Worm (Caenorhabditis elegans) whole organism, L4/young adult: ENCODE data around the gene F13D11.3.

ENCODE experiments used
- W03F9.2 ChIP-seq: fragments of 150-350 bp; optimal IDR thresholded peaks from 2 replicates; lab custom pipeline; 2014; ENCODE audit warnings: missing biosample characterization, missing genetic modification characterization
- dao-5 ChIP-seq: sonication (generic microtip); optimal IDR thresholded peaks from 2 replicates; lab custom pipeline; 2016; ENCODE audit warnings: missing genotype, missing genetic modification characterization, moderate library complexity, missing compliant biosample characterization
- him-1 ChIP-seq: sonication (generic microtip); optimal IDR thresholded peaks from 2 replicates; lab custom pipeline; 2016; ENCODE audit warnings: missing genotype, missing genetic modification reagents, missing genetic modification characterization, missing compliant biosample characterization

The F13D11.3 gene

DNA sequence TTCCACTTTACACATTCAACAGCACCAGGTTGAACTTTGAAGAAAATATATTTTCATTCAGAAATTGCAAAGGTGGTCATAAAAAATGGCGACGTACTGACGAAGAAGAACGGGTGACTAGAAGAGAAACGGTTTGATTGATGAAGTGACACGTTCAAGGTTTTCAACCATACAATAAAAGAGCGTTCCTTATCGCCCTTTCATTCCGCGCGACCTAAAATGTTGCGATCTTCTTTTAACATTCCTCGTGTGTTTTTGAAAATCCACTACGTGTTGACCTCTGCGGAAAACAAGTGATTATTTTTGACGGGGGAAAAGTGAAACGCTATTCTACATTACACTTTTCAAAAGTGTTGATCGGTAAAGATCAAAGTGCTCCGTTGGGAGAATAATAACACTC lies 22.4 kb upstream of the F13D11.3 start:
- no peak for TF ChIP-seq dao-5 (tag; lab: Kevin White, UChicago)
- TF ChIP-seq W03F9.2, result no peak
- TF ChIP-seq him-1 (tag; lab: Kevin White, UChicago), result no peak

DNA sequence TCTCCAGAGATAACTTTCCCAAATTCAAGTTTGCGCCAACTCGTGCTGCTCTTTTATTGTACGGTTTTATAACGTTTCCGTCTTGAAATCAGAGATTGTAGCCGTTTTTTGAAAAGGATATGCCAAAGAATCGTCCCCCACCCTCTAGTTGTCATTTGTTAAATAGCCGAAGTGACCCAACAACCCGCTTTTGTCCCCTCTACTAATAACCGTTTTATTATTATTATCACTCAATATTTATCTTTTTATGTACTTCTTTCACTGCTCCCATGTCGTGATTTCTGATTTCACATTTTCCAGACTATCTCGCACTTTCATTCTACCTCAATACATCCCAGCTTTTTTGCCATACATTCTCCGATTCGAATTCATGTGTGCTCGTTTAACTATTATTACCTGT lies 21.3 kb upstream of the F13D11.3 start:
- TF ChIP-seq W03F9.2, result no peak
- TF ChIP-seq dao-5 (tag; lab: Kevin White, UChicago), result no peak
- no peak for TF ChIP-seq him-1 (tag; lab: Kevin White, UChicago)

DNA sequence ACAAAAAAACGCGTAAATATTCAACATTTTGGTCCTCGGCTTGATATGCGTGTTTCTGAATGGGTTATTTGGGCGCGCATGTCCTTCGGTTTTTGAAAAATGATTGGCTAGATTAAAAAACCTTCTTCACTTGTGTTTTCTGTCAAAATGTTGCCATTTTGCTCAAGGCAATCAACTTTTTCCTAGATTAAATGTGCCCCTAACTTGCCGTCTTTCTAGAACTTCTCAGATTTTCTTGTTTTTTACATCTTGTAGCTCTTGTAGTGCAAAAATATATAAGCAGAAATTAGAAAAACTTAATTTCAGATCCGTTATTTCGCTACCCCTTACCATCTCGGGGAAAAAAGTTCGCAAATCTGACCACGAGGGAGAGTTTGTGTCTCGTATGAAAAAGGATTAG lies 16.1 kb upstream of the F13D11.3 start, which contains the start of gene hbl-1:
hbl-1 (plus strand) TSS at position 301 of the 400 bp plus-strand sequence.
- TF ChIP-seq W03F9.2 (no peak), dao-5 (tag; lab: Kevin White, UChicago) (no peak), him-1 (tag; lab: Kevin White, UChicago) (no peak)

DNA sequence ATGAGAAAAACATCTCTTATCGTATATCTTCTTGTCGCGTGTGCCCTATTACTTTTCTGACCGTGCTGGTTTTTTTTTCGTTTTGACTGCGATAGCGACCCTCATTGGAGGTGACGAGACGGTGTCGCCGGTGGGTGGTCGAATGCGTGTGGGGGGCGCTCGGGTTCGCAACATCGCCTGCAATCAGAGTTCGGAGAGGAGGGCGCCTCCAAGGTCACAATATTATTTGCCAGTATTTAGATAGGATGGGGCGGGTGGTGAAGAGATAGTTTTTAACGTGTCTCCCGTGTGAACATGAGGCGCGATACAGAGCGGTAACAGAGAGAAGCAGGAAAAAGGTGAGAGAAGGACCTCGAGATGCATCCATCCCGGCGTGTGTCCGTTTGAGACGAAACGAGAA lies 15.2 kb upstream of the F13D11.3 start:
- TF ChIP-seq him-1 (tag; lab: Kevin White, UChicago) (no peak), dao-5 (tag; lab: Kevin White, UChicago) (no peak)

DNA sequence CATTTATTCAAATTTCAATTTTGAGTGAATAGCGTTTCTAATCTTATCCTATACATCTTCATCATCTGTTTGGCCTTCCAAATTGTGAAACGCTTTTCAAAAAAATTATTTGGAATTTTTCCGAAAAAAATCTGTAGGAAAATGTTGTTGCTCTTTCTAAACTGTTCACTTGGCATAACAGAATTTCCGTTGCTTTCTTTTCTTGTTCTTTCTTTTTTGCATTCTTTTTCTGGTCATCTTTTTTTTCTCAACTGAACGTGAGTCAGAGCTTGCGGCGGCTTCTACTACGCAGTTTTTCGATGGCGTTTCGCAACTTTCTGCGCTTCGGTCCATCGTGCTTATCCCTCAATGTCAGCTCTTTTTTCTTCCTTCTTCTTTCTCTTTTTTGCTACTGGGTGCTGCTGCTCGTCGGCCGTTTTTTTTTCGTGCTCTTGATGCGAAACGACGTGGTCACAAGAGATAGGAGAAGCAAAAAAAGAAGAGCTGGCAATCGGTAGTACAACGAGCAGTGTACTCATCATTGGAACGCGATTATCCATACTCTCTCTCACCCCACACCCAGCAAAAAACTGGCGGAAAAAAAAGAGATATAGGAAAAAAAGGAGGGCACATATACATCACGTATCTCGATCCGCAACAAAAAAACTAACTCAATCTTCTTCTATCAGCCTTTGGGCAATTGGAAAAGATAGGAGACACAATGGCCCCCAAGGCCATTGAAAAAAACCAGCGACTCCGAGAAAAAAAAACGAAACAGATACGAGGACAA lies 14.2 kb upstream of the F13D11.3 start:
- no peak for TF ChIP-seq W03F9.2
- peak; percentile 66 for TF ChIP-seq him-1 (tag; lab: Kevin White, UChicago)

DNA sequence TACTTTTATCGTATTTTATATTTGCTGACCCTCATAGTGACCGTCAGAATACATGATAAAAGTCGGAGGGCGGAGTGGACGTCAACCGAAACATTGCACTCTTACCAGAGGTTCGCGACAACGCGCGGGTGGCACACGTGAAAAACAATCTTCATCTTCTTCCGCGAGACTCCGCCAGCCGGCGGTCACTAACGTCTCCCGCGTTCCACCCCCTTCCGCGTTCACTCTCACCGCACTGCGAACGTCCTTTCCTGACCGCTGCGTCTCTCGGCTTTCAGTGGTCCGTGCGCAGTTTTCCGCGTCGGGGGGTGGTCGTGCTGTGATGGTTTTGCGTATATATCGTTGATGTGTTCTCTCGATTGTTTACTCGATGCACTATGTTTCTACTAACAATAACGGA lies 12.5 kb upstream of the F13D11.3 start:
- TF ChIP-seq dao-5 (tag; lab: Kevin White, UChicago) (no peak), W03F9.2 (no peak), him-1 (tag; lab: Kevin White, UChicago) (no peak)

DNA sequence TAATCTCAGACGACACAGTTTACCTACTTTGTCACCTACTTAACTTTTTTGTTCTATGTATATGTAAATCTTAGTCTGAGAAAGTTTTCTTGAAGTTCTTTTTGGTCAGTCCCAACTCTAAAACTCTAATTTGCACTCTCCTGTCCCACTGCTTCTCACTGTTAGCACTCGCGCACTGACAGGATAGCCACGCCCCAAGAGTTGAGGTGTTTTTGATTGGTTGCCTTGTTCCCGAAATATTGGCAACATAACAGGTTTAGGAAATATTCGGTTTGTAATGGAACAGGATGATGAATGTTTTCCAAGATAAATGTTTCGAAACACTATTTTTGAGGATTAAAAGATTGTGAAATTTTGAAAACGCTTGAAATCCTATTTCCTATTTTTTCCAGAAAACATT lies 11.4 kb upstream of the F13D11.3 start:
- TF ChIP-seq W03F9.2 (no peak), him-1 (tag; lab: Kevin White, UChicago) (no peak), dao-5 (tag; lab: Kevin White, UChicago) (no peak)

DNA sequence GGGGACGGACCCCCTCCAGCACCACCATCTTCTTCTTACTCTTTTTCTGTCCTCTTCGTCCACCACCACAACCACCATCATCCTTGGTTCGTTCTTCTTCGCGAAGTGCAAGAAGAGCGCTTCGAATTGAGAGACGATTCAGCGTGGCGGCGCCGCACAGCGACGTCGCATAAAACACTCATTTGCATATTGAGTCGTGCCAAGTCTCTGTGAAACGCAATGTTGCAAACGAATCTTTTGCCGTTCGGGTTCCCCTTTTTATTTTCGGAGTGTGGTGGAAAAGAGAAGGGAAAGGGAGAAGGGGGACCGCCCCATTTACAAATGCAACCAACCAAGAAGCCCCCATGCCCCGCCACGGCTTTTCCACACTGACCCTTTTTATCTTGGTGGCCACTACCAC lies 10.6 kb upstream of the F13D11.3 start:
- TF ChIP-seq him-1 (tag; lab: Kevin White, UChicago) (peak; percentile 27), dao-5 (tag; lab: Kevin White, UChicago) (no peak)

DNA sequence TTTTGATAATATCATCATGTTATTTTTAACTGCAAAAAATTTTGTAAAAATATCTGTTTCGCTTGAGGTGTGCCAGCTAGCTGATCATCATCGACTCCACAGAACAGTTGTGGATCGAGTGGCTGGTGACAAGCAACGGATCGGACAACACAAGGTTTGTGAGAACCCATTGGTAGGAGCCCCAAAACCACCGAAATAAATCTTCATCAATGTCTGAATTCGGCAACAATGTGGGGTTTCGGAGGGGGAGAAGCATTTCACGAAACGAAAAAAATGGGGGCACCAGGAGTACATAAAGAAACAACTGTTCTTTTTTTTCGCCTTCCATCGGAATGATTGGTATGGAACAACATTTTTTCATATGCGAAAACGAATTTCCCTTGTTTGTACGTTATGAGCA lies 9.6 kb upstream of the F13D11.3 start:
- TF ChIP-seq dao-5 (tag; lab: Kevin White, UChicago) (no peak), him-1 (tag; lab: Kevin White, UChicago) (no peak), W03F9.2 (no peak)

DNA sequence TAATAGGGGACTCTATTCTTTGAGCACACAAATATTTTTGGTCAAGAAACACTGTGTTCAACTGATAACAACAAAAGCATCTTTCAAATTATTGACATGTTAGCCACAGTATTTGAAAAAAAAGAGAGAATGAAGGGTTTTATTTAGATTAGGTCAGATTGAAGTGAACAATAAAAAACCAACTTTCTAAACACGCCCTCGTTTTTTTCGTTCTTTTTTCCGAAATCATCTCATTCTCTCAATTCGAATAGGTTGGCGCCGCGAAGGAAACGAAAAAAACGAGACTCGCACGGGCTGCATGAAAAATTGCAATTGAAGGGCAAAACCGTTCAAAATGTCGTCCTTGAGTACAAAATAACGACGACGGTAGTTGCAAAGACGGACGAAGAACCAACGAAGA lies 8.6 kb upstream of the F13D11.3 start:
- no peak for TF ChIP-seq him-1 (tag; lab: Kevin White, UChicago)
- no peak for TF ChIP-seq W03F9.2
- TF ChIP-seq dao-5 (tag; lab: Kevin White, UChicago), result no peak

DNA sequence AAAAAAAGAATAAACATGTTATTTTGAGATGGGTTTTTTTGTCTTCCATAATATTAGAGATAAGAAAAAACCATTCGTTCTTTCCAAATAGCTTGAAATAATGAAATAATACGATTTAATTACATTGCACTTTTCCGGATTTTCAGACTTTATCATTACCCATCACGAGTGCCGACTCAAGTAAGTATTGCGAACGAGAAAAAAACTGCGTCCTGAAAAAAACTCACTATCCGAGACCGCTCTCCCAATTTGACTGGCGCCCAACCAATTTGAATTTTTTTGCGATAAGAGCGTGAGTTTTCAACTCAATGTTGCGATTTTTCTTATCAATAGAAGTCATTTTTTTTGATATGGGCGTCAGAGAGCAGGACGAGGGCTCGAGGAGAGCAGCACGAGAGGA lies 7.3 kb upstream of the F13D11.3 start:
- TF ChIP-seq dao-5 (tag; lab: Kevin White, UChicago) (no peak), W03F9.2 (no peak), him-1 (tag; lab: Kevin White, UChicago) (no peak)

DNA sequence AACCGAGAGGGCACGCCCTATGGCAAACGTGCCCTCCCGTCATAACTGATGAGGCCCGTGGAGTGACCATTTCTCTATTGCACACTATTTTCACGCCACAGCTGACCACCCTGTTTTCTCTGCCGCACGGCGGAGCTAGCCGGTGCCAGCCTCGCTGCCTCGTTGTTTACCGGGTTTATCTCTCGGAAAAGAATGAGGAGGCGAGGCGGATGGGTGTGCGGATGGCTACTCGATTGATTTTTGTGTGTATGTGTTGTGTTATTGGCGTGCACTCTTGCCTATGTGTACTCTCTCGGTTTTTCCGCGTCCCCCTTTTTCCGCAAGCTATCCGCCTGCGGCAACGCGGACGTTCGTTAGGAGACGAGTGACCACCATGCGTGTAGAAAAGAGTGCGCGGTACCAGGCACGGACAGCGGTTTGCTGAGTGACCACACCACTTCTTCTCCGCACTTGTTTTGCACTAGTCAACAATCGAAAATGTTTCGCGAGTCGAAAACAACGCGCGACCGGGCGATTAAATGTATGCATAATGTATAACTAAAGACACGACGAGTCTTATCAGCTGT lies 6.4 kb upstream of the F13D11.3 start:
- TF ChIP-seq W03F9.2, result no peak

DNA sequence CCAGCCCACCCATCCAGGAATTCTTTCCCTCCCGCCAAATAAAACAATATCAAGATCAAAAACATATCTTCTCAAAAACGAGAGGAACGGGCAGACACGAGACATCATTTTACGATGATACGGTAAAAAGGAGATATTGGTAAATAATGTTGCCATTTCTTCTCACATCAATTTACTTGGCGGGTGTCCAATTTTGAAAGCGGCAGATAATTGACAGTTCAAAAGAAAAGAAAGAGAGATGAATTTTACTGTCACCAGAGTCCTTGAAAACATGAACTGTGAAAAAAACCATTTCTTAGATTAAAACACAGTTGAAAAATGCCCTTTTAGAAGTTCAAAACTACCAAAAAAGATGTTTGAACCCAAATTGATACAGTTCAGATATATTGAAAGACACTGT lies 5.0 kb upstream of the F13D11.3 start:
- TF ChIP-seq him-1 (tag; lab: Kevin White, UChicago) (no peak), dao-5 (tag; lab: Kevin White, UChicago) (no peak), W03F9.2 (no peak)

DNA sequence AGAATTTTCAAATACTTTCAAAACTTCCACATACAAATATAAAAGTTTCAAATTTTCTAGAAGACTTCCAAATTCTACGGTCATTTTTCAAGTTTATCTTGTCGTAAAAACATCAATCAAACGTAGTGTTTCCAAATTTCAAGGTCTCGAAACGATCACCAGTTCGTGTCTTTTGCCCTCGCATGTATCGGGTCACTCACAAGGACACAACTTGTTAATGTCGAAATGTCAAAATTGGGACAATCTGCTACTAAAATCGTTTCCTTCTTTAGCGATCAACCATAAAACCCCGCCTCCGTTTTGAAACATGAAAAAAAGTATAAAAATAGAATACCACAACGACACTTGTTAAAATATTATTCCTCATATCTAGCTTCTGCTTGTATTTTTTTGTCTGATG lies 2.2 kb downstream of the F13D11.3 start:
- TF ChIP-seq W03F9.2 (no peak), dao-5 (tag; lab: Kevin White, UChicago) (no peak), him-1 (tag; lab: Kevin White, UChicago) (no peak)

DNA sequence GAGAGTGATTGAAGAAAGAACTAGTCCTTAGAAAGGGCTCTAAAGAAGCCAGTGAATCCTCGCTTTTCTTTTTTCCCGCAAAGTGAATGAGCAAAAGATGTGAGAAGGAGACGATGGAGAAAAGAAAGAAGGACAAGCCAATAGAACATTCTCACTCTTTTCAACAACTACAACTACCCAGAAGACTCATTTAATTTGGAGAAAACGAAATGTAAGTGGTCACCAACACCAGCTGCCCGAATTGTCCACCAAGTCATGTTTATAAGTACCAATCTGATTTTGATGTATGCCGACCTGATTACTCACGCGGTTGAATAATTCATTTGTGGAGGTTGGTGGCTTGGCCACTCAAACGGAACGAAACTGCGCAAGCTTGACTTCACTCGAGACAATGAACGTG lies 3.1 kb downstream of the F13D11.3 start:
- TF ChIP-seq him-1 (tag; lab: Kevin White, UChicago) (no peak), dao-5 (tag; lab: Kevin White, UChicago) (no peak), W03F9.2 (no peak)
